Worm (Caenorhabditis elegans): ENCODE data around the gene T13F3.8.
A peak's percentile ranks its signal among the peaks of the same experiment; 100 is the strongest.

The T13F3.8 gene

ce11 chrV:16235135-16235534, 34.5 kb upstream of the T13F3.8 start, which contains the start of gene F21H7.3:
F21H7.3 (minus strand) TSS chrV:16235235.
- no peak for TF ChIP-seq tag-97 (GFP tag; IDR thresholded peaks at IDR 0.05)
- no peak for TF ChIP-seq dmd-6 (GFP tag; IDR thresholded peaks at IDR 0.05)
- no peak for TF ChIP-seq mxl-3 (GFP tag; optimal IDR thresholded peaks at IDR 0.05)
- TF ChIP-seq pqm-1 (tag; optimal IDR thresholded peaks at IDR 0.05): no peak
- no peak for TF ChIP-seq nhr-237 (tag; optimal IDR thresholded peaks at IDR 0.05)
- no peak for TF ChIP-seq set-16 (GFP tag; IDR thresholded peaks at IDR 0.05)
- TF ChIP-seq tra-1 (GFP tag; IDR thresholded peaks at IDR 0.05): no peak
- TF ChIP-seq ama-1 (optimal IDR thresholded peaks at IDR 0.05): no peak
- TF ChIP-seq nhr-111 (GFP tag; optimal IDR thresholded peaks at IDR 0.05): no peak
- no peak for TF ChIP-seq lin-15B (tag; optimal IDR thresholded peaks at IDR 0.05)
- TF ChIP-seq hlh-30 (tag; optimal IDR thresholded peaks at IDR 0.05; ENCODE audit: insufficient read depth): no peak
- TF ChIP-seq ceh-62 (tag; optimal IDR thresholded peaks at IDR 0.05): no peak
- no peak for TF ChIP-seq ceh-32 (tag; optimal IDR thresholded peaks at IDR 0.05; ENCODE audit: poor library complexity)
- no peak for TF ChIP-seq unc-130 (GFP tag; optimal IDR thresholded peaks at IDR 0.05)
- no peak for TF ChIP-seq dpl-1 (GFP tag; optimal IDR thresholded peaks at IDR 0.05)
- TF ChIP-seq cey-2 (tag; optimal IDR thresholded peaks at IDR 0.05; ENCODE audit: borderline replicate concordance, insufficient read depth): no peak

ce11 chrV:16235647-16236046, 34.0 kb upstream of the T13F3.8 start, which contains the start of gene srh-98:
srh-98 (minus strand) TSS chrV:16235747.
- TF ChIP-seq mxl-2 (GFP tag; conservative IDR thresholded peaks at IDR 0.05) (no peak), aha-1 (tag) (peak; percentile 65), Y5F2A.4 (GFP tag; optimal IDR thresholded peaks at IDR 0.05) (no peak), zip-11 (GFP tag; IDR thresholded peaks at IDR 0.05) (no peak), hlh-30 (tag; optimal IDR thresholded peaks at IDR 0.05; ENCODE audit: insufficient read depth) (no peak), Y48G9A.11 (GFP tag; IDR thresholded peaks at IDR 0.05) (no peak), ama-1 (optimal IDR thresholded peaks at IDR 0.05) (no peak), set-16 (GFP tag; IDR thresholded peaks at IDR 0.05) (no peak)

ce11 chrV:16237223-16237622, 32.4 kb upstream of the T13F3.8 start, which contains the start of gene F21H7.5:
F21H7.5 (plus strand) TSS chrV:16237523.
- no peak for TF ChIP-seq lin-38 (GFP tag; IDR thresholded peaks at IDR 0.05)

DNA sequence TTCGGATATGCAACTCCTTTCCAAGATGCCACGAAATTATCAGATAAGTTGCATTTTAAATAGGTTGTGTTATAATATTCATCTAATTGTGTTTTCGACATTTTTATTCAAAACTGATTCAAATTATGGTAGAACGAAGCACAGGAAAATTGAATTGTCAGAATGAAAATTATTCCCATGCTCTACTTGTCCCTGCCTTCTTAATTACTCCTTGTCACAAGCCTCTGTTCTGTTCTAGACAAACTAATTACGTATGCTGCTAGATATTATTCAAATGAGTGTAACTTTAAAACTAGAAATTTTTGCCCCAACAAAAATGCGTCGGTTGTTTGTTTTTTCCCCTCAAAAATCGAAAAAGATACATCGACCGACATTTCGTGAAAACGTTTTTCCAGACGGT, 25.5 kb upstream of the T13F3.8 start, which contains the start of gene srh-104:
TSS of gene srh-104 (minus strand) at position 101 of the 400 bp plus-strand sequence.
- no peak for TF ChIP-seq ztf-11 (tag; optimal IDR thresholded peaks at IDR 0.05)
- no peak for TF ChIP-seq dpl-1 (GFP tag; optimal IDR thresholded peaks at IDR 0.05)
- no peak for TF ChIP-seq daf-19 (GFP tag; conservative IDR thresholded peaks at IDR 0.05)
- TF ChIP-seq lin-39 (tag; optimal IDR thresholded peaks at IDR 0.05): no peak
- no peak for TF ChIP-seq lin-15B (tag; optimal IDR thresholded peaks at IDR 0.05)
- no peak for TF ChIP-seq nhr-77 (tag; optimal IDR thresholded peaks at IDR 0.05)
- TF ChIP-seq dmd-9 (GFP tag; IDR thresholded peaks at IDR 0.05): no peak

DNA sequence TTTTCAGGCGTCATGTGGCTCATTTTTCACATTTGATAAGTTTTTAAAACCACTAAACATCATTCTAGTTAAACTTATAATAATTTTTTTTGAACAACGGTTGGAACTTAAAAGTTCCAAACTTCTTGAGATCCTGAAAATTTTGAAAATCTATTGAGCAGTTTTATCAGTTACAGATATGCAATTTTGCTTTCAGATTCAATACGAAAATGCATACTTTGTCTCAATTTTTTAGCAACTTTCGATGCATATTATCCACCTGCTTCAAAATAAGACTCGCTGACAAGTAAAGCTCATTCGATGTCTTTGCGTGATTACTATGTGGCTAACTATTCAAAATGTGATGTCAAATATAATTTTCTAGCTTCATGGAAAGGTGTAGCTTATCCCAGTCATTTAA, 23.0 kb upstream of the T13F3.8 start, which contains the start of gene srh-95:
TSS of gene srh-95 (plus strand) at position 301 of the 400 bp plus-strand sequence.
- TF ChIP-seq nhr-111 (GFP tag; optimal IDR thresholded peaks at IDR 0.05) (no peak), zfp-2 (tag; optimal IDR thresholded peaks at IDR 0.05) (no peak)

- no peak for TF ChIP-seq T20F7.1 (GFP tag; optimal IDR thresholded peaks at IDR 0.05)
- no peak for TF ChIP-seq R02D3.7 (tag; optimal IDR thresholded peaks at IDR 0.05)
- no peak for TF ChIP-seq F26F4.8 (GFP tag; conservative IDR thresholded peaks at IDR 0.05)
- no peak for TF ChIP-seq dmd-9 (GFP tag; IDR thresholded peaks at IDR 0.05)
- no peak for TF ChIP-seq nhr-6 (tag; optimal IDR thresholded peaks at IDR 0.05)
- TF ChIP-seq hif-1 (tag; optimal IDR thresholded peaks at IDR 0.05): no peak
- TF ChIP-seq lir-3 (tag; optimal IDR thresholded peaks at IDR 0.05): no peak
- TF ChIP-seq ama-1 (optimal IDR thresholded peaks at IDR 0.05): no peak
- TF ChIP-seq dpl-1 (GFP tag; optimal IDR thresholded peaks at IDR 0.05): no peak
- no peak for TF ChIP-seq set-16 (GFP tag; IDR thresholded peaks at IDR 0.05)
- TF ChIP-seq nhr-11 (tag; optimal IDR thresholded peaks at IDR 0.05): no peak
Measured at ce11 chrV:16249105-16249504, 20.5 kb upstream of the T13F3.8 start.

Measured in whole organism, L4 larva.